Fruit fly (Drosophila melanogaster) whole organism, embryonic: ENCODE data around the gene CG15916.
A peak's percentile ranks its signal among the peaks of the same experiment; 100 is the strongest.

Source experiments
- Awh ChIP-seq: fragments of 200-800 bp; sonication (Bioruptor generic); IDR thresholded peaks from 2 replicates; pipeline ENCODE4, ENCODE4 v1.3.6; 2022; ENCODE audit warnings: missing biosample characterization, missing genetic modification characterization
- CG11085 ChIP-seq: fragments of 200-800 bp; sonication (Bioruptor generic); IDR thresholded peaks from 2 replicates; pipeline ENCODE4 v1.3.6; 2022; ENCODE audit warnings: missing biosample characterization, missing genetic modification characterization
- CG12236 ChIP-seq: fragments of 200-800 bp; sonication (Bioruptor generic); optimal IDR thresholded peaks from 2 replicates; lab custom pipeline; 2016; ENCODE audit warnings: missing biosample characterization, missing genetic modification characterization
- CG12299 ChIP-seq: fragments of 200-800 bp; sonication (Bioruptor generic); optimal IDR thresholded peaks from 2 replicates; lab custom pipeline; 2018; ENCODE audit warnings: missing biosample characterization, mild to moderate bottlenecking, missing genetic modification characterization
- CG12769 ChIP-seq: fragments of 200-800 bp; sonication (Bioruptor generic); optimal IDR thresholded peaks from 2 replicates; lab custom pipeline; 2019; ENCODE audit warnings: missing biosample characterization, mild to moderate bottlenecking, missing genetic modification characterization, moderate library complexity
- CG13424 ChIP-seq: fragments of 200-800 bp; sonication (Bioruptor generic); optimal IDR thresholded peaks from 2 replicates; lab custom pipeline; 2019; ENCODE audit warnings: missing biosample characterization, mild to moderate bottlenecking, missing genetic modification characterization, moderate library complexity
- CG13894 ChIP-seq: fragments of 200-800 bp; sonication (Bioruptor generic); optimal IDR thresholded peaks from 3 replicates; lab custom pipeline; 2018; ENCODE audit warnings: missing biosample characterization, mild to moderate bottlenecking, missing genetic modification characterization, moderate library complexity
- CG14441 ChIP-seq: fragments of 200-800 bp; sonication (Bioruptor generic); IDR thresholded peaks from 2 replicates; pipeline ENCODE4 v1.3.6; 2022; ENCODE audit warnings: missing biosample characterization, missing genetic modification characterization
- CG30020 ChIP-seq: fragments of 200-800 bp; optimal IDR thresholded peaks from 2 replicates; lab custom pipeline; 2019; ENCODE audit warnings: missing biosample characterization, mild to moderate bottlenecking, missing genetic modification characterization, moderate library complexity
- CG31224 ChIP-seq: fragments of 200-800 bp; sonication (Bioruptor generic); IDR thresholded peaks from 2 replicates; pipeline ENCODE4 v1.3.6; 2022; ENCODE audit warnings: missing biosample characterization, missing genetic modification characterization
- CG3407 ChIP-seq: fragments of 200-800 bp; sonication (Bioruptor generic); optimal IDR thresholded peaks from 2 replicates; lab custom pipeline; 2018; ENCODE audit warnings: missing biosample characterization, mild to moderate bottlenecking, missing genetic modification characterization
- CG3726 ChIP-seq: fragments of 200-800 bp; sonication (Bioruptor generic); IDR thresholded peaks from 3 replicates; pipeline ENCODE4, ENCODE4 v1.3.6; 2022; ENCODE audit warnings: missing biosample characterization, missing genetic modification characterization
- CG6689 ChIP-seq: fragments of 200-800 bp; sonication (Bioruptor generic); IDR thresholded peaks from 2 replicates; pipeline ENCODE4 v1.3.6; 2022; ENCODE audit warnings: missing biosample characterization, missing genetic modification characterization
- CG6813 ChIP-seq: fragments of 200-800 bp; sonication (Bioruptor generic); optimal IDR thresholded peaks from 2 replicates; lab custom pipeline; 2017; ENCODE audit warnings: missing biosample characterization, missing genetic modification characterization, mild to moderate bottlenecking, moderate library complexity, missing genetic modification reagents
- CG8924 ChIP-seq: fragments of 200-800 bp; optimal IDR thresholded peaks from 3 replicates; lab custom pipeline; 2019; ENCODE audit warnings: missing biosample characterization, mild to moderate bottlenecking, missing genetic modification characterization, moderate library complexity
- CG9932 ChIP-seq: fragments of 200-800 bp; sonication (Bioruptor generic); IDR thresholded peaks from 2 replicates; pipeline ENCODE4 v1.3.6; 2022; ENCODE audit warnings: missing biosample characterization, missing genetic modification characterization
- Dip2 ChIP-seq: fragments of 200-800 bp; sonication (Bioruptor generic); IDR thresholded peaks from 2 replicates; pipeline ENCODE4 v1.3.6; 2022; ENCODE audit warnings: missing biosample characterization, missing genetic modification characterization
- Fer3 ChIP-seq: fragments of 200-800 bp; sonication (Bioruptor generic); optimal IDR thresholded peaks from 2 replicates; lab custom pipeline; 2018; ENCODE audit warnings: missing biosample characterization, mild to moderate bottlenecking, missing genetic modification characterization, moderate library complexity
- HmgZ ChIP-seq: fragments of 200-800 bp; sonication (Bioruptor generic); optimal IDR thresholded peaks from 2 replicates; lab custom pipeline; 2018; ENCODE audit warnings: missing biosample characterization, mild to moderate bottlenecking, missing genetic modification characterization
- Hmr ChIP-seq: fragments of 200-800 bp; sonication (Bioruptor generic); optimal IDR thresholded peaks from 3 replicates; lab custom pipeline; 2017; ENCODE audit warnings: mild to moderate bottlenecking, missing biosample characterization, missing genetic modification reagents, missing genetic modification characterization
- Hmx ChIP-seq: fragments of 200-800 bp; sonication (Bioruptor generic); optimal IDR thresholded peaks from 2 replicates; lab custom pipeline; 2016; ENCODE audit warnings: missing biosample characterization, missing genetic modification characterization
- Hsf ChIP-seq: fragments of 200-800 bp; sonication (Bioruptor generic); optimal IDR thresholded peaks from 3 replicates; lab custom pipeline; 2016; ENCODE audit warnings: missing biosample characterization, missing genetic modification characterization
- Meics ChIP-seq: fragments of 200-800 bp; sonication (Bioruptor generic); optimal IDR thresholded peaks from 2 replicates; lab custom pipeline; 2017; ENCODE audit warnings: missing biosample characterization, mild to moderate bottlenecking, missing genetic modification characterization
- Mes4 ChIP-seq: fragments of 200-800 bp; sonication (Bioruptor generic); optimal IDR thresholded peaks from 2 replicates; lab custom pipeline; 2016; ENCODE audit warnings: missing biosample characterization, missing genetic modification characterization
- NC2α ChIP-seq: fragments of 200-800 bp; sonication (Bioruptor generic); optimal IDR thresholded peaks from 2 replicates; lab custom pipeline; 2016; ENCODE audit warnings: missing biosample characterization, missing genetic modification characterization
- NK7.1 ChIP-seq: fragments of 200-800 bp; sonication (Bioruptor generic); optimal IDR thresholded peaks from 3 replicates; lab custom pipeline; 2016; ENCODE audit warnings: missing biosample characterization, missing genetic modification characterization
- Rfx ChIP-seq: fragments of 200-800 bp; sonication (Bioruptor generic); IDR thresholded peaks from 2 replicates; pipeline ENCODE4 v1.3.6; 2022; ENCODE audit warnings: missing biosample characterization, missing genetic modification characterization
- Side ChIP-seq: fragments of 200-800 bp; sonication (Bioruptor generic); optimal IDR thresholded peaks from 2 replicates; lab custom pipeline; 2016; ENCODE audit warnings: missing biosample characterization, missing genetic modification characterization
- Sin3A ChIP-seq: fragments of >200 bp; optimal IDR thresholded peaks from 2 replicates; lab custom pipeline; 2018
- Stat92E ChIP-seq, 3 experiments: fragments of >200 bp in 2 of 3; fragments of 200-800 bp in 1 of 3; sonication (Bioruptor generic) in 1 of 3; optimal IDR thresholded peaks; 2 replicates each; lab custom pipeline; 2017 to 2019; ENCODE audit warnings: missing biosample characterization in 3 of 3, missing genetic modification characterization in 3 of 3, mild to moderate bottlenecking in 1 of 3, moderate library complexity in 1 of 3
- Xbp1 ChIP-seq: fragments of 200-800 bp; sonication (Bioruptor generic); optimal IDR thresholded peaks from 3 replicates; lab custom pipeline; 2016; ENCODE audit warnings: missing biosample characterization, mild to moderate bottlenecking, missing genetic modification characterization
- cad ChIP-seq: fragments of >200 bp; optimal IDR thresholded peaks from 2 replicates; lab custom pipeline; 2017; ENCODE audit warnings: missing biosample characterization, missing genetic modification characterization
- dimm ChIP-seq: fragments of 200-800 bp; sonication (Bioruptor generic); IDR thresholded peaks from 2 replicates; pipeline ENCODE4 v1.3.6; 2022; ENCODE audit warnings: missing biosample characterization, missing genetic modification characterization
- exex ChIP-seq: fragments of 200-800 bp; sonication (Bioruptor generic); optimal IDR thresholded peaks from 4 replicates; lab custom pipeline; 2018; ENCODE audit warnings: missing biosample characterization, mild to moderate bottlenecking, missing genetic modification characterization, moderate library complexity
- eyg ChIP-seq: fragments of 200-800 bp; sonication (Bioruptor generic); optimal IDR thresholded peaks from 3 replicates; lab custom pipeline; 2016; ENCODE audit warnings: missing biosample characterization, missing genetic modification characterization
- fd102C ChIP-seq: fragments of 200-800 bp; sonication (Bioruptor generic); optimal IDR thresholded peaks from 2 replicates; lab custom pipeline; 2018; ENCODE audit warnings: missing biosample characterization, mild to moderate bottlenecking, missing genetic modification characterization, moderate library complexity
- gcm ChIP-seq: fragments of 200-800 bp; sonication (Bioruptor generic); optimal IDR thresholded peaks from 2 replicates; lab custom pipeline; 2019; ENCODE audit warnings: missing biosample characterization, mild to moderate bottlenecking, missing genetic modification characterization, moderate library complexity
- hth ChIP-seq: fragments of >200 bp; optimal IDR thresholded peaks from 2 replicates; lab custom pipeline; 2017; ENCODE audit warnings: inconsistent platforms
- ken ChIP-seq: fragments of 200-800 bp; sonication (Bioruptor generic); IDR thresholded peaks from 3 replicates; pipeline ENCODE4 v1.3.6; 2022; ENCODE audit warnings: missing biosample characterization, missing genetic modification characterization
- kni ChIP-seq: fragments of 200-800 bp; sonication (Bioruptor generic); optimal IDR thresholded peaks from 3 replicates; lab custom pipeline; 2017; ENCODE audit warnings: mild to moderate bottlenecking, missing biosample characterization, missing genetic modification reagents, missing genetic modification characterization
- odd ChIP-seq: fragments of 200-800 bp; sonication (Bioruptor generic); optimal IDR thresholded peaks from 2 replicates; lab custom pipeline; 2017; ENCODE audit warnings: missing biosample characterization, mild to moderate bottlenecking, missing genetic modification characterization
- pb ChIP-seq: fragments of 200-800 bp; sonication (Bioruptor generic); optimal IDR thresholded peaks from 3 replicates; lab custom pipeline; 2016; ENCODE audit warnings: missing biosample characterization, missing genetic modification characterization
- schlank ChIP-seq: fragments of 200-800 bp; sonication (Bioruptor generic); optimal IDR thresholded peaks from 2 replicates; lab custom pipeline; 2018; ENCODE audit warnings: missing biosample characterization, mild to moderate bottlenecking, missing genetic modification characterization
- sens ChIP-seq: fragments of 200-800 bp; sonication (Bioruptor generic); peaks from one replicate; lab custom pipeline; 2016; ENCODE audit warnings: missing biosample characterization, missing genetic modification characterization
- sna ChIP-seq: fragments of 200-800 bp; sonication (Bioruptor generic); IDR thresholded peaks from 2 replicates; pipeline ENCODE4 v1.3.6; 2022; ENCODE audit warnings: missing biosample characterization, missing genetic modification characterization; ENCODE audit not compliant: partially characterized antibody
- so ChIP-seq: fragments of 200-800 bp; sonication (Bioruptor generic); IDR thresholded peaks from 3 replicates; pipeline ENCODE4 v1.3.6; 2022; ENCODE audit warnings: missing biosample characterization, missing genetic modification characterization
- sr ChIP-seq: fragments of 200-800 bp; sonication (Bioruptor generic); IDR thresholded peaks from 3 replicates; pipeline ENCODE4 v1.3.6; 2022; ENCODE audit warnings: missing biosample characterization, missing genetic modification characterization
- twi ChIP-seq: fragments of 200-800 bp; optimal IDR thresholded peaks from 2 replicates; lab custom pipeline; 2019; ENCODE audit warnings: missing biosample characterization, mild to moderate bottlenecking, missing genetic modification characterization, moderate library complexity
- unpg ChIP-seq: fragments of 200-800 bp; sonication (Bioruptor generic); optimal IDR thresholded peaks from 3 replicates; lab custom pipeline; 2018; ENCODE audit warnings: missing biosample characterization, mild to moderate bottlenecking, missing genetic modification characterization, moderate library complexity
- zfh1 ChIP-seq: fragments of 200-800 bp; sonication (Bioruptor generic); IDR thresholded peaks from 3 replicates; pipeline ENCODE4 v1.3.6; 2022; ENCODE audit warnings: missing biosample characterization, missing genetic modification characterization

CG15916 gene

dm6 chrX:15870777-15871757, 19.3 kb upstream of the CG15916 start (continued):
- no peak for TF ChIP-seq sr (GFP tag; lab: Robert Waterston, UW)
- TF ChIP-seq Side (GFP tag; lab: Kevin White, UChicago): peak; percentile 31
- TF ChIP-seq Hmr (GFP tag; lab: Kevin White, UChicago): no peak
- TF ChIP-seq fd102C (GFP tag; lab: Kevin White, UChicago): no peak
- peak; percentile 82; the same call in 2 of the 3 replicates for TF ChIP-seq so (GFP tag; lab: Robert Waterston, UW)
- peak; percentile 33 for TF ChIP-seq Mes4
- TF ChIP-seq CG12299 (tag; lab: Kevin White, UChicago): peak; percentile 63
- no peak for TF ChIP-seq CG3407 (GFP tag; lab: Kevin White, UChicago)
- no peak for TF ChIP-seq Hsf (GFP tag; lab: Kevin White, UChicago)
- TF ChIP-seq Awh (GFP tag; lab: Robert Waterston, UW): peak; percentile 77
- TF ChIP-seq Hmx (GFP tag; lab: Kevin White, UChicago): no peak
- TF ChIP-seq odd (GFP tag; lab: Kevin White, UChicago): no peak
- TF ChIP-seq CG8924 (tag; lab: Kevin White, UChicago): peak; percentile 6
- TF ChIP-seq CG30020 (tag; lab: Kevin White, UChicago): peak; percentile 68
- TF ChIP-seq CG13424: peak; percentile 55
- TF ChIP-seq ken (GFP tag; lab: Robert Waterston, UW): no peak
- no peak for TF ChIP-seq Dip2 (GFP tag; lab: Robert Waterston, UW)
- TF ChIP-seq gcm (GFP tag; lab: Kevin White, UChicago): no peak
- TF ChIP-seq CG6689 (GFP tag; lab: Robert Waterston, UW): no peak
- TF ChIP-seq twi (tag; lab: Kevin White, UChicago): no peak
- TF ChIP-seq unpg (GFP tag; lab: Kevin White, UChicago): no peak
- no peak for TF ChIP-seq CG13894
- TF ChIP-seq zfh1 (GFP tag; lab: Robert Waterston, UW): no peak
- no peak for TF ChIP-seq CG14441 (GFP tag; lab: Robert Waterston, UW)
- peak; percentile 55 for TF ChIP-seq CG12236
- TF ChIP-seq dimm (GFP tag; lab: Robert Waterston, UW): no peak
- peak; percentile 11 for TF ChIP-seq Xbp1
- TF ChIP-seq hth (lab: Kevin White, UChicago): no peak
- TF ChIP-seq NK7.1 (GFP tag; lab: Kevin White, UChicago): peak; percentile 38
- peak; percentile 24 for TF ChIP-seq NC2α (GFP tag; lab: Kevin White, UChicago)
- TF ChIP-seq cad (GFP tag; lab: Kevin White, UChicago): no peak
- no peak for TF ChIP-seq Stat92E (GFP tag; optimal IDR thresholded peaks at IDR 0.05; lab: Kevin White, UChicago)
- TF ChIP-seq CG12769 (tag; lab: Kevin White, UChicago): no peak
- no peak for TF ChIP-seq Meics (GFP tag; lab: Kevin White, UChicago)
- TF ChIP-seq eyg: peak; percentile 54
- TF ChIP-seq Fer3: peak; percentile 85
- TF ChIP-seq HmgZ (tag; lab: Kevin White, UChicago): peak; percentile 80
- peak; percentile 62 for TF ChIP-seq schlank (tag; lab: Kevin White, UChicago)
- peak; percentile 65; the same call in 1 of the 2 replicates for TF ChIP-seq Rfx (GFP tag; lab: Robert Waterston, UW)
- no peak for TF ChIP-seq kni
- TF ChIP-seq CG6813: peak; percentile 88
- TF ChIP-seq Sin3A (lab: Kevin White, UChicago): no peak
- TF ChIP-seq exex: no peak
- TF ChIP-seq sens (GFP tag; lab: Kevin White, UChicago): peak; percentile 87
- no peak for TF ChIP-seq sna (GFP tag; lab: Robert Waterston, UW)
- TF ChIP-seq CG11085 (GFP tag; lab: Robert Waterston, UW): no peak
- TF ChIP-seq CG31224 (GFP tag; lab: Robert Waterston, UW): no peak
- no peak for TF ChIP-seq CG9932
- TF ChIP-seq pb: no peak
- no peak for TF ChIP-seq CG3726 (GFP tag; lab: Robert Waterston, UW)
